Fruit fly (Drosophila melanogaster) whole organism, prepupa: ENCODE measurements around the gene CG2972.

Source experiments
- CG10631 ChIP-seq: fragments of 200-800 bp; sonication (Bioruptor generic); optimal IDR thresholded peaks from 2 replicates; lab custom pipeline; 2016; ENCODE audit warnings: missing biosample characterization, missing genetic modification characterization
- CG10669 ChIP-seq: fragments of 200-800 bp; sonication (Bioruptor generic); optimal IDR thresholded peaks from 3 replicates; lab custom pipeline; 2018; ENCODE audit warnings: missing biosample characterization, mild to moderate bottlenecking, missing genetic modification characterization, moderate library complexity
- CG11294 ChIP-seq: fragments of 200-800 bp; sonication (Bioruptor generic); IDR thresholded peaks from 2 replicates; pipeline ENCODE4 v1.3.6; 2022; ENCODE audit warnings: missing biosample characterization, missing genetic modification characterization
- CG11762 ChIP-seq: fragments of 200-800 bp; sonication (Bioruptor generic); optimal IDR thresholded peaks from 3 replicates; lab custom pipeline; 2016; ENCODE audit warnings: missing biosample characterization, missing genetic modification characterization; ENCODE audit not compliant: insufficient read depth
- CG11902 ChIP-seq: fragments of 200-800 bp; sonication (Bioruptor generic); optimal IDR thresholded peaks from 3 replicates; lab custom pipeline; 2016; ENCODE audit warnings: missing biosample characterization, missing genetic modification characterization
- CG1621 ChIP-seq: fragments of 200-800 bp; sonication (Bioruptor generic); optimal IDR thresholded peaks from 3 replicates; lab custom pipeline; 2018; ENCODE audit warnings: missing biosample characterization, mild to moderate bottlenecking, missing genetic modification characterization
- CG16779 ChIP-seq: fragments of 200-800 bp; sonication (Bioruptor generic); optimal IDR thresholded peaks from 3 replicates; lab custom pipeline; 2017; ENCODE audit warnings: missing biosample characterization, mild to moderate bottlenecking, missing genetic modification characterization
- CG3032 ChIP-seq: fragments of 200-800 bp; optimal IDR thresholded peaks from 2 replicates; lab custom pipeline; 2019; ENCODE audit warnings: missing biosample characterization, mild to moderate bottlenecking, missing genetic modification characterization, moderate library complexity
- CG31627 ChIP-seq: fragments of 200-800 bp; sonication (Bioruptor generic); optimal IDR thresholded peaks from 3 replicates; lab custom pipeline; 2016; ENCODE audit warnings: missing biosample characterization, missing genetic modification characterization
- CG32006 ChIP-seq: fragments of 200-800 bp; sonication (Bioruptor generic); optimal IDR thresholded peaks from 3 replicates; lab custom pipeline; 2017; ENCODE audit warnings: missing biosample characterization, mild to moderate bottlenecking, missing genetic modification characterization
- CG4318 ChIP-seq: fragments of 200-800 bp; sonication (Bioruptor generic); optimal IDR thresholded peaks from 3 replicates; lab custom pipeline; 2017; ENCODE audit warnings: missing biosample characterization, mild to moderate bottlenecking, missing genetic modification characterization
- CG6163 ChIP-seq: fragments of 200-800 bp; sonication (Bioruptor generic); IDR thresholded peaks from 3 replicates; pipeline ENCODE4 v1.3.6; 2022; ENCODE audit warnings: missing biosample characterization, missing genetic modification characterization
- CG6792 ChIP-seq: fragments of 200-800 bp; sonication (Bioruptor generic); optimal IDR thresholded peaks from 3 replicates; lab custom pipeline; 2016; ENCODE audit warnings: missing biosample characterization, missing genetic modification characterization
- CG6808 ChIP-seq: fragments of 200-800 bp; sonication (Bioruptor generic); optimal IDR thresholded peaks from 3 replicates; lab custom pipeline; 2017; ENCODE audit warnings: missing biosample characterization, missing genetic modification characterization, mild to moderate bottlenecking, moderate library complexity, missing genetic modification reagents
- CG6854 ChIP-seq: fragments of 200-800 bp; sonication (Bioruptor generic); optimal IDR thresholded peaks from 2 replicates; lab custom pipeline; 2017; ENCODE audit warnings: missing biosample characterization, mild to moderate bottlenecking, missing genetic modification characterization
- CG8319 ChIP-seq: fragments of 200-800 bp; sonication (Bioruptor generic); optimal IDR thresholded peaks from 3 replicates; lab custom pipeline; 2016; ENCODE audit warnings: missing biosample characterization, missing genetic modification characterization
- CG8632 ChIP-seq: fragments of 200-800 bp; sonication (Bioruptor generic); optimal IDR thresholded peaks from 3 replicates; lab custom pipeline; 2016; ENCODE audit warnings: missing biosample characterization, missing genetic modification characterization
- CG9139 ChIP-seq: fragments of 200-800 bp; sonication (Bioruptor generic); optimal IDR thresholded peaks from 3 replicates; lab custom pipeline; 2017; ENCODE audit warnings: missing biosample characterization, mild to moderate bottlenecking, missing genetic modification characterization
- Eip75B ChIP-seq: fragments of 200-800 bp; sonication (Bioruptor generic); optimal IDR thresholded peaks from 3 replicates; lab custom pipeline; 2016; ENCODE audit warnings: missing biosample characterization, missing genetic modification characterization
- Eip78C ChIP-seq: fragments of 200-800 bp; sonication (Bioruptor generic); peaks from one replicate; lab custom pipeline; 2016; ENCODE audit warnings: missing biosample characterization, missing genetic modification characterization
- Eip93F ChIP-seq: fragments of 200-800 bp; sonication (Bioruptor generic); optimal IDR thresholded peaks from 2 replicates; lab custom pipeline; 2016; ENCODE audit warnings: missing biosample characterization, mild to moderate bottlenecking, missing genetic modification characterization
- Ets21C ChIP-seq: fragments of 200-800 bp; sonication (Bioruptor generic); optimal IDR thresholded peaks from 3 replicates; lab custom pipeline; 2016; ENCODE audit warnings: missing biosample characterization, missing genetic modification characterization
- Ets96B ChIP-seq: fragments of 200-800 bp; optimal IDR thresholded peaks from 2 replicates; lab custom pipeline; 2019; ENCODE audit warnings: missing biosample characterization, mild to moderate bottlenecking, missing genetic modification characterization, moderate library complexity
- Gug ChIP-seq: fragments of 200-800 bp; sonication (Bioruptor generic); IDR thresholded peaks from 2 replicates; pipeline ENCODE4 v1.3.6; 2022; ENCODE audit warnings: missing biosample characterization, missing genetic modification characterization
- Hr38 ChIP-seq: sonication (Bioruptor generic); optimal IDR thresholded peaks from 2 replicates; lab custom pipeline; 2016; ENCODE audit warnings: missing biosample characterization, missing genetic modification characterization
- Hr39 ChIP-seq: fragments of 200-800 bp; sonication (Bioruptor generic); optimal IDR thresholded peaks from 2 replicates; lab custom pipeline; 2016; ENCODE audit warnings: missing biosample characterization, missing genetic modification characterization
- Hr4 ChIP-seq: fragments of 200-800 bp; sonication (Bioruptor generic); optimal IDR thresholded peaks from 3 replicates; lab custom pipeline; 2016; ENCODE audit warnings: missing biosample characterization, missing genetic modification characterization
- Lpt ChIP-seq: fragments of 200-800 bp; sonication (Bioruptor generic); optimal IDR thresholded peaks from 3 replicates; lab custom pipeline; 2016; ENCODE audit warnings: missing biosample characterization, missing genetic modification characterization
- Met ChIP-seq: fragments of 200-800 bp; sonication (Bioruptor generic); optimal IDR thresholded peaks from 3 replicates; lab custom pipeline; 2016; ENCODE audit warnings: missing biosample characterization, missing genetic modification characterization
- OdsH ChIP-seq: fragments of 200-800 bp; sonication (Bioruptor generic); optimal IDR thresholded peaks from 3 replicates; lab custom pipeline; 2016; ENCODE audit warnings: missing biosample characterization, missing genetic modification characterization
- Smox ChIP-seq: fragments of 200-800 bp; sonication (Bioruptor generic); optimal IDR thresholded peaks from 3 replicates; lab custom pipeline; 2016; ENCODE audit warnings: missing biosample characterization, missing genetic modification characterization
- Sox102F ChIP-seq: fragments of 200-800 bp; sonication (Bioruptor generic); optimal IDR thresholded peaks from 2 replicates; lab custom pipeline; 2016; ENCODE audit warnings: missing biosample characterization, mild to moderate bottlenecking, missing genetic modification characterization
- Sox14 ChIP-seq: fragments of 200-800 bp; sonication (Bioruptor generic); optimal IDR thresholded peaks from 3 replicates; lab custom pipeline; 2016; ENCODE audit warnings: missing biosample characterization, missing genetic modification characterization
- acj6 ChIP-seq: fragments of 200-800 bp; sonication (Bioruptor generic); optimal IDR thresholded peaks from 3 replicates; lab custom pipeline; 2016; ENCODE audit warnings: missing biosample characterization, missing genetic modification characterization
- cyc ChIP-seq: fragments of 200-800 bp; sonication (Bioruptor generic); optimal IDR thresholded peaks from 3 replicates; lab custom pipeline; 2016; ENCODE audit warnings: missing biosample characterization, missing genetic modification characterization
- esn ChIP-seq: fragments of 200-800 bp; sonication (Bioruptor generic); optimal IDR thresholded peaks from 2 replicates; lab custom pipeline; 2016; ENCODE audit warnings: missing biosample characterization, mild to moderate bottlenecking, missing genetic modification characterization, moderate library complexity
- fd59A ChIP-seq: fragments of 200-800 bp; sonication (Bioruptor generic); optimal IDR thresholded peaks from 2 replicates; lab custom pipeline; 2017; ENCODE audit warnings: missing biosample characterization, mild to moderate bottlenecking, missing genetic modification characterization, missing genetic modification reagents
- lz ChIP-seq: fragments of 200-800 bp; sonication (Bioruptor generic); optimal IDR thresholded peaks from 3 replicates; lab custom pipeline; 2016; ENCODE audit warnings: missing biosample characterization, missing genetic modification characterization
- net ChIP-seq: fragments of 200-800 bp; sonication (Bioruptor generic); optimal IDR thresholded peaks from 3 replicates; lab custom pipeline; 2016; ENCODE audit warnings: missing biosample characterization, missing genetic modification characterization
- pdm3 ChIP-seq: fragments of 200-800 bp; sonication (Bioruptor generic); optimal IDR thresholded peaks from 3 replicates; lab custom pipeline; 2016; ENCODE audit warnings: missing biosample characterization, missing genetic modification characterization
- salr ChIP-seq, 2 experiments: fragments of 200-800 bp; sonication (Bioruptor generic); optimal IDR thresholded peaks; 3 replicates each; lab custom pipeline; 2016 to 2018; ENCODE audit warnings: missing biosample characterization in 2 of 2, missing genetic modification characterization in 2 of 2, mild to moderate bottlenecking in 1 of 2
- spab ChIP-seq: fragments of 200-800 bp; sonication (Bioruptor generic); optimal IDR thresholded peaks from 2 replicates; lab custom pipeline; 2017; ENCODE audit warnings: missing biosample characterization, mild to moderate bottlenecking, missing genetic modification characterization, missing genetic modification reagents
- ss ChIP-seq, 2 experiments: fragments of 200-800 bp; sonication (Bioruptor generic); optimal IDR thresholded peaks; 2 replicates in 1 of 2; 3 replicates in 1 of 2; lab custom pipeline; 2017 to 2018; ENCODE audit warnings: mild to moderate bottlenecking in 2 of 2, missing biosample characterization in 2 of 2, missing genetic modification characterization in 2 of 2, moderate library complexity in 1 of 2
- svp ChIP-seq: fragments of 200-800 bp; sonication (Bioruptor generic); peaks from one replicate; lab custom pipeline; 2016; ENCODE audit warnings: missing biosample characterization, missing genetic modification characterization
- topi ChIP-seq: fragments of 200-800 bp; sonication (Bioruptor generic); optimal IDR thresholded peaks from 3 replicates; lab custom pipeline; 2016; ENCODE audit warnings: missing biosample characterization, missing genetic modification characterization
- vri ChIP-seq: fragments of 200-800 bp; sonication (Bioruptor generic); optimal IDR thresholded peaks from 3 replicates; lab custom pipeline; 2016; ENCODE audit warnings: missing biosample characterization, mild to moderate bottlenecking, missing genetic modification characterization

The CG2972 gene

DNA sequence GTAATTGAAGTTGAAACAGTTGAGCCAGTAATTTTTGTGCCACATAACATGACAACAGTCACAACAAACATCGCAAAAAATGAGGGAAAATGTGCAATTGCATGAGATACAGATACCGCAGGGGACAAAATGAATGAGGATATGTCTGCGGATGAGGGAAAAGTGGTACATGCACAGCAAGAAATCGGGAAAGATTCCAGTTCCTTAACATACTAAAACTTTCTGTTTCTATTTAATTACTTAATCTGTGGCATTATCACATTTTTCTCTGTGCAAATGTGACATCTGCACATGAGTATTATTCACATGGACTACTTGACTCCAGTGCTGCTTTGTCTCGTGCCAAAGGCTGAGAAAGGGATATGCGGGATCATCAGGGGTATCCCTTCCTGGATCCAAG is 9.8 kb downstream of the CG2972 start:
- peak; percentile 62 for TF ChIP-seq svp (GFP tag; lab: Kevin White, UChicago)
- TF ChIP-seq Ets21C (GFP tag; lab: Kevin White, UChicago) = no peak
- no peak for TF ChIP-seq fd59A
- no peak for TF ChIP-seq CG31627
- TF ChIP-seq net = no peak
- peak; percentile 14 for TF ChIP-seq pdm3 (GFP tag; lab: Kevin White, UChicago)
- no peak for TF ChIP-seq Met (GFP tag; lab: Kevin White, UChicago)
- TF ChIP-seq Hr4 (GFP tag; lab: Kevin White, UChicago) = no peak
- TF ChIP-seq salr (GFP tag; optimal IDR thresholded peaks at IDR 0.05; lab: Kevin White, UChicago) = no peak
- peak; percentile 65 for TF ChIP-seq Eip78C (GFP tag; lab: Kevin White, UChicago)
- TF ChIP-seq, all 60 proteins: peak for 3

DNA sequence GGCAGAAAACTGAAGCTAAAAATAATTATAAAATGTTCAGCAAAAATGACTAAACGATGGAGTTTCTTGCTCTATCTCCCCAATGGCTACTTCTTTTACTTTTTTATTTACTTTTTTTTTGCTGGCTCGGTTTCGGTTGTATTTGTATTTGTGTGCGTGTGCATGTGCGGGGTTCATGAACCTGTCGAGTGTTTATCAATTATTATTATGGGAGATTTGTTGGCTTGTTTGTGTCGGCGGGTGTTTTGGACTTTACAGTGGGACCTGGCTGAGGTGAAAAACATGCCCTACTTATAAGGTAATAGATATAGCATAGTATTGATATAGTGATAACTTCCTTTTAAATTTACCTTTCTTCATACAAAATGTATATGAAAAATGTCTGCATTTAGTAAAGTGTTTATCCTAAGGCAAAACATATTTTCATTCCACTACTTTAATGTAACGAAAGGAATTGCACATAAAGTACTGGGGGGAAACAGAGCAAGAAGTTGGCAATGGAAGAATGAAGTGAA is 20.7 kb downstream of the CG2972 start:
- TF ChIP-seq Sox14 (GFP tag; lab: Kevin White, UChicago) (peak; percentile 15), CG31627 (peak; percentile 7), topi (GFP tag; lab: Kevin White, UChicago) (no peak), pdm3 (GFP tag; lab: Kevin White, UChicago) (peak; percentile 18), CG16779 (tag; lab: Kevin White, UChicago) (no peak), CG6854 (no peak), vri (GFP tag; lab: Kevin White, UChicago) (peak; percentile 39), CG32006 (no peak), esn (GFP tag; lab: Kevin White, UChicago) (peak; percentile 18), lz (GFP tag; lab: Kevin White, UChicago) (peak; percentile 13), Smox (peak; percentile 19), CG6808 (GFP tag; lab: Kevin White, UChicago) (no peak), Sox102F (GFP tag; lab: Kevin White, UChicago) (peak; percentile 25), svp (GFP tag; lab: Kevin White, UChicago) (peak; percentile 92), CG10631 (GFP tag; lab: Kevin White, UChicago) (no peak), CG10669 (GFP tag; lab: Kevin White, UChicago) (no peak), CG8632 (no peak), Gug (GFP tag; lab: Robert Waterston, UW) (no peak), Hr39 (GFP tag; lab: Kevin White, UChicago) (peak; percentile 33)

DNA sequence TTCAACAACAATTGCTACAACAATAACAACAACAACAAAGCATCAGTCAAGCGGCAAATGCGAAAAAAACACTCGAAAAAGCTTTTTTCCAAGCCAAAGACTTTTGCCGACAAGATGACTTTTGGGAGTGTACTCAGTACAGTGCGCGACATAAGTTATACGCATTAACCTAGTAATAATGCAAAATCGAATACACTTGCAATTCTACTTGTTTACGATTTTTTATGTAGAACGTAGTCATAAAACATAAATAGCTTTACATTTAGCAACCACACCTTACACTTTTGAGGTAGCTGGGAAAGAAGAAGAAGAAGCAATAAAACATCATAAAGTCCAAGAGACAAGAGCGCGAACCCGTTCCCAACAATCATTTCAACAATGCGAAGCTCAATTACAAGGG is 21.5 kb downstream of the CG2972 start:
- TF ChIP-seq CG10669 (GFP tag; lab: Kevin White, UChicago) (peak; percentile 45), Sox102F (GFP tag; lab: Kevin White, UChicago) (peak; percentile 70), Hr4 (GFP tag; lab: Kevin White, UChicago) (peak; percentile 63), CG1621 (peak; percentile 23), cyc (GFP tag; lab: Kevin White, UChicago) (peak; percentile 72), CG11762 (GFP tag; lab: Kevin White, UChicago) (peak; percentile 39), CG9139 (no peak), OdsH (peak; percentile 68), CG3032 (tag; lab: Kevin White, UChicago) (peak; percentile 50), CG6854 (peak; percentile 28), CG4318 (GFP tag; lab: Kevin White, UChicago) (peak; percentile 26), CG10631 (GFP tag; lab: Kevin White, UChicago) (peak; percentile 43), Hr38 (no peak), pdm3 (GFP tag; lab: Kevin White, UChicago) (peak; percentile 72), Ets96B (peak; percentile 18), CG11902 (GFP tag; lab: Kevin White, UChicago) (peak; percentile 48), acj6 (peak; percentile 64), vri (GFP tag; lab: Kevin White, UChicago) (peak; percentile 37), spab (GFP tag; lab: Kevin White, UChicago) (peak; percentile 17), CG6792 (GFP tag; lab: Kevin White, UChicago) (peak; percentile 66), CG11294 (GFP tag; lab: Robert Waterston, UW) (no peak), Eip93F (GFP tag; lab: Kevin White, UChicago) (no peak), Met (GFP tag; lab: Kevin White, UChicago) (peak; percentile 83), ss (GFP tag; optimal IDR thresholded peaks at IDR 0.05; lab: Kevin White, UChicago) (peak in 1 of 2 experiments; percentile 2), Smox (peak; percentile 72), Ets21C (GFP tag; lab: Kevin White, UChicago) (peak; percentile 57), CG8319 (GFP tag; lab: Kevin White, UChicago) (peak; percentile 52), svp (GFP tag; lab: Kevin White, UChicago) (peak; percentile 85), Gug (GFP tag; lab: Robert Waterston, UW) (peak; percentile 51), Hr39 (GFP tag; lab: Kevin White, UChicago) (peak; percentile 76), Lpt (GFP tag; lab: Kevin White, UChicago) (no peak), CG6163 (GFP tag; lab: Robert Waterston, UW) (peak; percentile 76; the same call in 2 of the 3 replicates), Eip75B (GFP tag; lab: Kevin White, UChicago) (peak; percentile 52)
